Fruit fly (Drosophila melanogaster) whole organism, prepupa: ENCODE data around the gene Gfat2.

Experiments used
- Blimp-1 ChIP-seq: fragments of 200-800 bp; sonication (Bioruptor generic); optimal IDR thresholded peaks from 3 replicates; lab custom pipeline; 2017; ENCODE audit warnings: missing biosample characterization, missing genetic modification characterization, mild to moderate bottlenecking, moderate library complexity, missing genetic modification reagents
- CG10631 ChIP-seq: fragments of 200-800 bp; sonication (Bioruptor generic); optimal IDR thresholded peaks from 2 replicates; lab custom pipeline; 2016; ENCODE audit warnings: missing biosample characterization, missing genetic modification characterization
- CG10669 ChIP-seq: fragments of 200-800 bp; sonication (Bioruptor generic); optimal IDR thresholded peaks from 3 replicates; lab custom pipeline; 2018; ENCODE audit warnings: missing biosample characterization, mild to moderate bottlenecking, missing genetic modification characterization, moderate library complexity
- CG11294 ChIP-seq: fragments of 200-800 bp; sonication (Bioruptor generic); IDR thresholded peaks from 2 replicates; pipeline ENCODE4 v1.3.6; 2022; ENCODE audit warnings: missing biosample characterization, missing genetic modification characterization
- CG11762 ChIP-seq: fragments of 200-800 bp; sonication (Bioruptor generic); optimal IDR thresholded peaks from 3 replicates; lab custom pipeline; 2016; ENCODE audit warnings: missing biosample characterization, missing genetic modification characterization; ENCODE audit not compliant: insufficient read depth
- CG15336 ChIP-seq: fragments of 200-800 bp; sonication (Bioruptor generic); IDR thresholded peaks from 2 replicates; pipeline ENCODE4 v1.3.6; 2022; ENCODE audit warnings: missing biosample characterization, missing genetic modification characterization
- CG16779 ChIP-seq: fragments of 200-800 bp; sonication (Bioruptor generic); optimal IDR thresholded peaks from 3 replicates; lab custom pipeline; 2017; ENCODE audit warnings: missing biosample characterization, mild to moderate bottlenecking, missing genetic modification characterization
- CG31627 ChIP-seq: fragments of 200-800 bp; sonication (Bioruptor generic); optimal IDR thresholded peaks from 3 replicates; lab custom pipeline; 2016; ENCODE audit warnings: missing biosample characterization, missing genetic modification characterization
- CG32006 ChIP-seq: fragments of 200-800 bp; sonication (Bioruptor generic); optimal IDR thresholded peaks from 3 replicates; lab custom pipeline; 2017; ENCODE audit warnings: missing biosample characterization, mild to moderate bottlenecking, missing genetic modification characterization
- CG34406 ChIP-seq: fragments of 200-800 bp; sonication (Bioruptor generic); optimal IDR thresholded peaks from 3 replicates; lab custom pipeline; 2016; ENCODE audit warnings: missing biosample characterization, missing genetic modification characterization
- CG3919 ChIP-seq: fragments of 200-800 bp; sonication (Bioruptor generic); optimal IDR thresholded peaks from 3 replicates; lab custom pipeline; 2016; ENCODE audit warnings: missing biosample characterization, missing genetic modification characterization
- CG4318 ChIP-seq: fragments of 200-800 bp; sonication (Bioruptor generic); optimal IDR thresholded peaks from 3 replicates; lab custom pipeline; 2017; ENCODE audit warnings: missing biosample characterization, mild to moderate bottlenecking, missing genetic modification characterization
- CG6163 ChIP-seq: fragments of 200-800 bp; sonication (Bioruptor generic); IDR thresholded peaks from 3 replicates; pipeline ENCODE4 v1.3.6; 2022; ENCODE audit warnings: missing biosample characterization, missing genetic modification characterization
- CG6276 ChIP-seq: fragments of 200-800 bp; sonication (Bioruptor generic); optimal IDR thresholded peaks from 2 replicates; lab custom pipeline; 2017; ENCODE audit warnings: missing biosample characterization, mild to moderate bottlenecking, missing genetic modification characterization
- CG6792 ChIP-seq: fragments of 200-800 bp; sonication (Bioruptor generic); optimal IDR thresholded peaks from 3 replicates; lab custom pipeline; 2016; ENCODE audit warnings: missing biosample characterization, missing genetic modification characterization
- CG6808 ChIP-seq: fragments of 200-800 bp; sonication (Bioruptor generic); optimal IDR thresholded peaks from 3 replicates; lab custom pipeline; 2017; ENCODE audit warnings: missing biosample characterization, missing genetic modification characterization, mild to moderate bottlenecking, moderate library complexity, missing genetic modification reagents
- CG6854 ChIP-seq: fragments of 200-800 bp; sonication (Bioruptor generic); optimal IDR thresholded peaks from 2 replicates; lab custom pipeline; 2017; ENCODE audit warnings: missing biosample characterization, mild to moderate bottlenecking, missing genetic modification characterization
- CG7368 ChIP-seq: fragments of 200-800 bp; sonication (Bioruptor generic); optimal IDR thresholded peaks from 3 replicates; lab custom pipeline; 2016; ENCODE audit warnings: missing biosample characterization, missing genetic modification characterization
- CG8119 ChIP-seq: fragments of 200-800 bp; sonication (Bioruptor generic); IDR thresholded peaks from 3 replicates; pipeline ENCODE4 v1.3.6; 2022; ENCODE audit warnings: missing biosample characterization, missing genetic modification characterization
- CG8319 ChIP-seq: fragments of 200-800 bp; sonication (Bioruptor generic); optimal IDR thresholded peaks from 3 replicates; lab custom pipeline; 2016; ENCODE audit warnings: missing biosample characterization, missing genetic modification characterization
- CG8632 ChIP-seq: fragments of 200-800 bp; sonication (Bioruptor generic); optimal IDR thresholded peaks from 3 replicates; lab custom pipeline; 2016; ENCODE audit warnings: missing biosample characterization, missing genetic modification characterization
- CG9139 ChIP-seq: fragments of 200-800 bp; sonication (Bioruptor generic); optimal IDR thresholded peaks from 3 replicates; lab custom pipeline; 2017; ENCODE audit warnings: missing biosample characterization, mild to moderate bottlenecking, missing genetic modification characterization
- Eip78C ChIP-seq: fragments of 200-800 bp; sonication (Bioruptor generic); peaks from one replicate; lab custom pipeline; 2016; ENCODE audit warnings: missing biosample characterization, missing genetic modification characterization
- Eip93F ChIP-seq: fragments of 200-800 bp; sonication (Bioruptor generic); optimal IDR thresholded peaks from 2 replicates; lab custom pipeline; 2016; ENCODE audit warnings: missing biosample characterization, mild to moderate bottlenecking, missing genetic modification characterization
- Ets21C ChIP-seq: fragments of 200-800 bp; sonication (Bioruptor generic); optimal IDR thresholded peaks from 3 replicates; lab custom pipeline; 2016; ENCODE audit warnings: missing biosample characterization, missing genetic modification characterization
- Ets96B ChIP-seq: fragments of 200-800 bp; optimal IDR thresholded peaks from 2 replicates; lab custom pipeline; 2019; ENCODE audit warnings: missing biosample characterization, mild to moderate bottlenecking, missing genetic modification characterization, moderate library complexity
- Gug ChIP-seq: fragments of 200-800 bp; sonication (Bioruptor generic); IDR thresholded peaks from 2 replicates; pipeline ENCODE4 v1.3.6; 2022; ENCODE audit warnings: missing biosample characterization, missing genetic modification characterization
- Hr38 ChIP-seq: sonication (Bioruptor generic); optimal IDR thresholded peaks from 2 replicates; lab custom pipeline; 2016; ENCODE audit warnings: missing biosample characterization, missing genetic modification characterization
- Hr39 ChIP-seq: fragments of 200-800 bp; sonication (Bioruptor generic); optimal IDR thresholded peaks from 2 replicates; lab custom pipeline; 2016; ENCODE audit warnings: missing biosample characterization, missing genetic modification characterization
- Hr4 ChIP-seq: fragments of 200-800 bp; sonication (Bioruptor generic); optimal IDR thresholded peaks from 3 replicates; lab custom pipeline; 2016; ENCODE audit warnings: missing biosample characterization, missing genetic modification characterization
- Lpt ChIP-seq: fragments of 200-800 bp; sonication (Bioruptor generic); optimal IDR thresholded peaks from 3 replicates; lab custom pipeline; 2016; ENCODE audit warnings: missing biosample characterization, missing genetic modification characterization
- Met ChIP-seq: fragments of 200-800 bp; sonication (Bioruptor generic); optimal IDR thresholded peaks from 3 replicates; lab custom pipeline; 2016; ENCODE audit warnings: missing biosample characterization, missing genetic modification characterization
- Smox ChIP-seq: fragments of 200-800 bp; sonication (Bioruptor generic); optimal IDR thresholded peaks from 3 replicates; lab custom pipeline; 2016; ENCODE audit warnings: missing biosample characterization, missing genetic modification characterization
- Sox14 ChIP-seq: fragments of 200-800 bp; sonication (Bioruptor generic); optimal IDR thresholded peaks from 3 replicates; lab custom pipeline; 2016; ENCODE audit warnings: missing biosample characterization, missing genetic modification characterization
- achi ChIP-seq: fragments of 200-800 bp; sonication (Bioruptor generic); optimal IDR thresholded peaks from 3 replicates; lab custom pipeline; 2016; ENCODE audit warnings: missing biosample characterization, missing genetic modification characterization
- acj6 ChIP-seq: fragments of 200-800 bp; sonication (Bioruptor generic); optimal IDR thresholded peaks from 3 replicates; lab custom pipeline; 2016; ENCODE audit warnings: missing biosample characterization, missing genetic modification characterization
- cyc ChIP-seq: fragments of 200-800 bp; sonication (Bioruptor generic); optimal IDR thresholded peaks from 3 replicates; lab custom pipeline; 2016; ENCODE audit warnings: missing biosample characterization, missing genetic modification characterization
- dac ChIP-seq: fragments of 200-800 bp; sonication (Bioruptor generic); optimal IDR thresholded peaks from 2 replicates; lab custom pipeline; 2017; ENCODE audit warnings: missing biosample characterization, mild to moderate bottlenecking, missing genetic modification characterization
- dsx ChIP-seq: fragments of 200-800 bp; optimal IDR thresholded peaks from 3 replicates; lab custom pipeline; 2019; ENCODE audit warnings: missing biosample characterization, mild to moderate bottlenecking, missing genetic modification characterization, moderate library complexity; ENCODE audit not compliant: poor library complexity, severe bottlenecking
- eg ChIP-seq: fragments of 200-800 bp; sonication (Bioruptor generic); IDR thresholded peaks from 3 replicates; pipeline ENCODE4 v1.3.6; 2022; ENCODE audit warnings: missing biosample characterization, missing genetic modification characterization
- fd59A ChIP-seq: fragments of 200-800 bp; sonication (Bioruptor generic); optimal IDR thresholded peaks from 2 replicates; lab custom pipeline; 2017; ENCODE audit warnings: missing biosample characterization, mild to moderate bottlenecking, missing genetic modification characterization, missing genetic modification reagents
- fd85E ChIP-seq: fragments of 200-800 bp; sonication (Bioruptor generic); optimal IDR thresholded peaks from 3 replicates; lab custom pipeline; 2016; ENCODE audit warnings: missing biosample characterization, missing genetic modification characterization
- lz ChIP-seq: fragments of 200-800 bp; sonication (Bioruptor generic); optimal IDR thresholded peaks from 3 replicates; lab custom pipeline; 2016; ENCODE audit warnings: missing biosample characterization, missing genetic modification characterization
- net ChIP-seq: fragments of 200-800 bp; sonication (Bioruptor generic); optimal IDR thresholded peaks from 3 replicates; lab custom pipeline; 2016; ENCODE audit warnings: missing biosample characterization, missing genetic modification characterization
- salr ChIP-seq, 2 experiments: fragments of 200-800 bp; sonication (Bioruptor generic); optimal IDR thresholded peaks; 3 replicates each; lab custom pipeline; 2016 to 2018; ENCODE audit warnings: missing biosample characterization in 2 of 2, missing genetic modification characterization in 2 of 2, mild to moderate bottlenecking in 1 of 2
- ss ChIP-seq, 2 experiments: fragments of 200-800 bp; sonication (Bioruptor generic); optimal IDR thresholded peaks; 2 replicates in 1 of 2; 3 replicates in 1 of 2; lab custom pipeline; 2017 to 2018; ENCODE audit warnings: mild to moderate bottlenecking in 2 of 2, missing biosample characterization in 2 of 2, missing genetic modification characterization in 2 of 2, moderate library complexity in 1 of 2
- svp ChIP-seq: fragments of 200-800 bp; sonication (Bioruptor generic); peaks from one replicate; lab custom pipeline; 2016; ENCODE audit warnings: missing biosample characterization, missing genetic modification characterization
- topi ChIP-seq: fragments of 200-800 bp; sonication (Bioruptor generic); optimal IDR thresholded peaks from 3 replicates; lab custom pipeline; 2016; ENCODE audit warnings: missing biosample characterization, missing genetic modification characterization
- vri ChIP-seq: fragments of 200-800 bp; sonication (Bioruptor generic); optimal IDR thresholded peaks from 3 replicates; lab custom pipeline; 2016; ENCODE audit warnings: missing biosample characterization, mild to moderate bottlenecking, missing genetic modification characterization

Gene Gfat2

DNA sequence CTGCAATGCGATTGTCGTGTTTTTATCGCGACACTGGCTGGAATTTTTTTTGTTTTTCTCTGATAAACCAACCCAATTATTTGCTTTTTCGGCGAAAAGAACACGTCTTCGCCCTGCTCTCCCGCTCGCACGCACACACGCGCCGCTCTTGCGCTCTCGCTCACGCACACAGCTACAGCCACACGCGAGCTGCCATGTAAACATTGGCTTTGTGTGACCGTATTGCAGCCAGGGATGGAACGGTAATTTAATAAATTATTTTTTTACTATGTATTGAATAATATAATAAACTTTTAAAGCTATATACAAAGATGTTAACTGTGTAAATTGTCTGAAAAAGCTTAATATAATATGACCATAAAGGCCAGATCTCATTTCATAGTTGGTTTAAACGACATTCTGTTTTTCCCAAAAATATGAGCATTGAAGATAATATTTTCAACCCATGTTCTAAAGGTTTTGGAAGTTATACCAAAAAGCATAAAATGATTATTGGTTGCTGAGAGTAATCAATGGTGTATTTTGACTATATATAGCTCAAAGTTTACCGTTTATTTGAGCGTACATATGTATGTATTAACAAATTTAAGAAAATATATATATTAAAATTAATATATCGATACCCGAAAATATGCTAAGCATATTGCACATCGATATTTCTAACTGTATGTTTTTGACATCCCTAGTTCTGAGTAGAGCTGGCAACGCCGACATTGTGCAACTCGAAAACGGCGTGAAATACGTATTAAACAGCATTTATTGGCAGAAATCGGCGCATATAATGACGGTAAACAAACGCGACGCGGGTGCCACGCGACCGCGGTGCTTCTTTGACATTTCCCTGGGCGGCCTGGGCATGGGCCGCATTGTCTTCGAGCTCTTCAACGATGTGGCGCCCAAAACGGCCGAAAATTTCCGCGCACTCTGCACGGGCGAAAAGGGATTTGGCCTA is at the start of gene Gfat2, which contains the start of gene Moca-cyp:
TSS of gene Gfat2 (minus strand) at position 112 of the 952 bp plus-strand sequence.
TSS of gene Moca-cyp (plus strand) at position 681 of the 952 bp plus-strand sequence.
- TF ChIP-seq CG11294 (GFP tag; lab: Robert Waterston, UW) (peak; percentile 38; the same call in 1 of the 2 replicates), ss (GFP tag; optimal IDR thresholded peaks at IDR 0.05; lab: Kevin White, UChicago) (peak; percentile 35 to 59), CG8119 (GFP tag; lab: Robert Waterston, UW) (0 out of 3 replicates have a peak, but pooled peaks have one; percentile 38), fd59A (GFP tag; lab: Kevin White, UChicago) (peak; percentile 12), Gug (GFP tag; lab: Robert Waterston, UW) (peak; percentile 36; the same call in 1 of the 2 replicates), cyc (peak; percentile 42), acj6 (GFP tag; lab: Kevin White, UChicago) (peak; percentile 61), Ets96B (peak; percentile 52), CG6854 (GFP tag; lab: Kevin White, UChicago) (peak; percentile 67), CG3919 (peak; percentile 61), Sox14 (GFP tag; lab: Kevin White, UChicago) (peak; percentile 8), eg (GFP tag; lab: Robert Waterston, UW) (peak; percentile 62), Blimp-1 (GFP tag; lab: Kevin White, UChicago) (peak; percentile 12), Eip93F (GFP tag; lab: Kevin White, UChicago) (peak; percentile 34), salr (GFP tag; optimal IDR thresholded peaks at IDR 0.05; lab: Kevin White, UChicago) (peak; percentile 17 to 57), net (GFP tag; lab: Kevin White, UChicago) (peak; percentile 27), CG34406 (GFP tag; lab: Kevin White, UChicago) (peak; percentile 53), CG6808 (GFP tag; lab: Kevin White, UChicago) (peak; percentile 0), lz (GFP tag; lab: Kevin White, UChicago) (peak; percentile 53), CG6792 (GFP tag; lab: Kevin White, UChicago) (peak; percentile 32), CG10669 (peak; percentile 53), CG8632 (GFP tag; lab: Kevin White, UChicago) (peak; percentile 52), Met (GFP tag; lab: Kevin White, UChicago) (peak; percentile 36), Hr39 (GFP tag; lab: Kevin White, UChicago) (peak; percentile 33), CG4318 (GFP tag; lab: Kevin White, UChicago) (peak; percentile 49), dsx (peak; percentile 44), CG6163 (peak; percentile 69), CG31627 (GFP tag; lab: Kevin White, UChicago) (peak; percentile 25), dac (GFP tag; lab: Kevin White, UChicago) (peak; percentile 9), fd85E (GFP tag; lab: Kevin White, UChicago) (no peak), Hr38 (GFP tag; lab: Kevin White, UChicago) (no peak), vri (GFP tag; lab: Kevin White, UChicago) (peak; percentile 13), CG32006 (GFP tag; lab: Kevin White, UChicago) (peak; percentile 64), CG8319 (GFP tag; lab: Kevin White, UChicago) (peak; percentile 26), svp (GFP tag; lab: Kevin White, UChicago) (peak; percentile 86), CG11762 (GFP tag; lab: Kevin White, UChicago) (peak; percentile 31), CG15336 (peak; percentile 63), Smox (GFP tag; lab: Kevin White, UChicago) (peak; percentile 42), Hr4 (GFP tag; lab: Kevin White, UChicago) (peak; percentile 54), CG6276 (GFP tag; lab: Kevin White, UChicago) (no peak), CG16779 (tag; lab: Kevin White, UChicago) (peak; percentile 21), Eip78C (peak; percentile 85), CG7368 (GFP tag; lab: Kevin White, UChicago) (peak; percentile 15), topi (GFP tag; lab: Kevin White, UChicago) (peak; percentile 40), achi (GFP tag; lab: Kevin White, UChicago) (peak; percentile 64), CG9139 (GFP tag; lab: Kevin White, UChicago) (no peak), Lpt (GFP tag; lab: Kevin White, UChicago) (peak; percentile 48), Ets21C (GFP tag; lab: Kevin White, UChicago) (no peak), CG10631 (GFP tag; lab: Kevin White, UChicago) (peak; percentile 57)
